Fruit fly (Drosophila melanogaster): ENCODE measurements around the gene AstCC.

dm6 chr2L:11106562-11106962 is 21.5 kb upstream of the AstCC start, which contains the start of gene Reps:
- TF ChIP-seq tj (GFP tag; optimal IDR thresholded peaks at IDR 0.05) (peak; percentile 87), CG14711 (tag; optimal IDR thresholded peaks at IDR 0.05) (peak; percentile 95), CG7045 (GFP tag; optimal IDR thresholded peaks at IDR 0.05) (peak; percentile 98), bab1 (GFP tag; optimal IDR thresholded peaks at IDR 0.05) (peak; percentile 96), CG7101 (tag; optimal IDR thresholded peaks at IDR 0.05) (peak; percentile 97)
